Fruit fly (Drosophila melanogaster): Measurements from ENCODE around the gene CG31086.

The CG31086 gene

DNA sequence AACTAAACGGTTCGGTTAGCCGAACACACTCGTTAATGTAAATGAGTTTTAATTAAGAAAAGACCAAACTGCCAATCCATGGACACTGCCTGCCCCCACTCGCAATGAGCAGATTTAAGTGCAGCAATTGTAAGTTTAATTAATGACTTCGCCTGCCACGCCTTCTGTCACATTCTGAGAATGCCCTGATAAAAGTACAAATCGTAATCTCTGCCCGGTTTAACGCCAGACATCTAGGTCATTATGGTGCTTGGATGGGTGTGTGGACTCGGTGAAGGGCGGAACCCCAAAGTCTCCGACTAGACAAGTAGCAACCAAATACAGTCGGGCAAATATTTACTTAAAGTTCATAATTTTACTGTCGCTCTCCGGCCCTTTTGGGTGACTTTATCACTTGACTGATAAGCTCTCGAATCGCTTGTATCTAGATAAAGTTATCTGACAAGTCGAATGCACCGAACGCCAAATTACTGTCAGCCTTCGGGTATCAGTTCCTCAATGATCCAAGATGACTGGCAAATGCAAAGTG is 37.1 kb downstream of the CG31086 start:
- TF ChIP-seq CG8632 (GFP tag; optimal IDR thresholded peaks at IDR 0.05) (no peak), svp (GFP tag) (peak; percentile 13), Hr38 (GFP tag; optimal IDR thresholded peaks at IDR 0.05) (no peak), CG1621 (tag; optimal IDR thresholded peaks at IDR 0.05) (no peak), fkh (GFP tag; optimal IDR thresholded peaks at IDR 0.05) (peak; percentile 77)

DNA sequence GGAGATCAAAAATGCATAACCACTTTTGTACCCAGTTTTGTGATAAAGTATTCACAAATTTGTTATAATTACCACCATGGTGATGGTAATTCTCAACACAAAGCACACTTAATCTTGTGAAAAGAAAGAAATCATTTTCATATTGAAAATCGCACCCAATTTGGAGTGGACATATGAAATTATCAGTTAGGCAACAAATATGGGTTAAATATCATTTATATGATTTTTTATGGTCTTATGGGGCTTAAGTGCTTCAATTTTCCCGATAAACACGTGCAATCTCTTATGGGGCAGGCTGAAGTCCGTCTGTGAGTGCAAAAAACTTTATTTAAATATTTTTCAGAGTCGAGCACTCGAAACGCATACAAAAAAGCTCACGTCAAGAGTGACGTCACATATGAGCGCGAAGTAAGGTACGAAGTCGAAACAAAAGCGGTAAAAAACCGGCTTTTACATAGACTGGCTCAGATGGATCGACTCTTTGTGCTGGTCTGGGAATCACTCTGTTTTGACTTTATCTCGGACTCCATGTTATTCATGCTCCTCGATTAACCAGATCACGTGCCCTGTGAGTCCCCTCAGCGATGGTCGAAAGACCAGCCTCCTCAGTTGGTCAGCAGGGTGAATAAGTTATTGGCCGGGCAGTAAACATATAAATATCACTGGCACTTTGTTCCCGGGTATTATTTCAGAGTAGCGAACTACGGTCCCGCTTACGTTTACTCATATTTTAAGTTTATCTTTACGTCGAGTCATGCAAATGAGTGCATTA is 41.6 kb downstream of the CG31086 start:
- TF ChIP-seq net (GFP tag; optimal IDR thresholded peaks at IDR 0.05) (no peak), CG8319 (GFP tag; optimal IDR thresholded peaks at IDR 0.05) (no peak), CG11762 (GFP tag; optimal IDR thresholded peaks at IDR 0.05; ENCODE audit: insufficient read depth) (no peak), CG3919 (GFP tag; optimal IDR thresholded peaks at IDR 0.05) (no peak), fkh (GFP tag; optimal IDR thresholded peaks at IDR 0.05) (no peak), lz (GFP tag; optimal IDR thresholded peaks at IDR 0.05) (no peak), Sox14 (GFP tag; optimal IDR thresholded peaks at IDR 0.05) (no peak), Blimp-1 (GFP tag; optimal IDR thresholded peaks at IDR 0.05) (no peak), CG6276 (GFP tag; optimal IDR thresholded peaks at IDR 0.05) (no peak), CG32006 (GFP tag; optimal IDR thresholded peaks at IDR 0.05) (no peak), Ets21C (GFP tag; optimal IDR thresholded peaks at IDR 0.05) (no peak), CG7368 (GFP tag; optimal IDR thresholded peaks at IDR 0.05) (no peak), achi (GFP tag; optimal IDR thresholded peaks at IDR 0.05) (no peak), CG3032 (tag; optimal IDR thresholded peaks at IDR 0.05) (no peak), Hr38 (GFP tag; optimal IDR thresholded peaks at IDR 0.05) (no peak), CG16779 (tag; optimal IDR thresholded peaks at IDR 0.05) (peak; percentile 5), CG1621 (tag; optimal IDR thresholded peaks at IDR 0.05) (peak; percentile 74), dac (GFP tag; optimal IDR thresholded peaks at IDR 0.05) (no peak), Smox (GFP tag; optimal IDR thresholded peaks at IDR 0.05) (no peak), CG6163 (GFP tag; IDR thresholded peaks at IDR 0.05) (no peak), salr (GFP tag; optimal IDR thresholded peaks at IDR 0.05) (no peak), CG31627 (GFP tag; optimal IDR thresholded peaks at IDR 0.05) (no peak), CG6854 (GFP tag; optimal IDR thresholded peaks at IDR 0.05) (peak; percentile 21), Lpt (GFP tag; optimal IDR thresholded peaks at IDR 0.05) (no peak), vri (GFP tag; optimal IDR thresholded peaks at IDR 0.05) (no peak), CG10669 (GFP tag; optimal IDR thresholded peaks at IDR 0.05) (peak; percentile 36), acj6 (GFP tag; optimal IDR thresholded peaks at IDR 0.05) (no peak), Sox15 (GFP tag; optimal IDR thresholded peaks at IDR 0.05) (no peak), cyc (GFP tag; optimal IDR thresholded peaks at IDR 0.05) (no peak), Met (GFP tag; optimal IDR thresholded peaks at IDR 0.05) (no peak), fd59A (GFP tag; optimal IDR thresholded peaks at IDR 0.05) (no peak), CG11294 (GFP tag; IDR thresholded peaks at IDR 0.05) (no peak), CG15336 (GFP tag; IDR thresholded peaks at IDR 0.05) (no peak), CG10631 (GFP tag; optimal IDR thresholded peaks at IDR 0.05) (no peak), Eip93F (GFP tag; optimal IDR thresholded peaks at IDR 0.05) (no peak), CG34406 (GFP tag; optimal IDR thresholded peaks at IDR 0.05) (no peak), CG8632 (GFP tag; optimal IDR thresholded peaks at IDR 0.05) (no peak), Gug (GFP tag; IDR thresholded peaks at IDR 0.05) (no peak), CG6792 (GFP tag; optimal IDR thresholded peaks at IDR 0.05) (no peak), Eip78C (GFP tag) (peak; percentile 68), CG6808 (GFP tag; optimal IDR thresholded peaks at IDR 0.05) (peak; percentile 22), spab (GFP tag; optimal IDR thresholded peaks at IDR 0.05) (no peak), Hr4 (GFP tag; optimal IDR thresholded peaks at IDR 0.05) (no peak), CG11902 (GFP tag; optimal IDR thresholded peaks at IDR 0.05) (no peak), Ets96B (tag; optimal IDR thresholded peaks at IDR 0.05) (no peak), Sox102F (GFP tag; optimal IDR thresholded peaks at IDR 0.05) (no peak), eg (GFP tag; IDR thresholded peaks at IDR 0.05) (no peak)

Data from whole organism, prepupa.